Worm (Caenorhabditis elegans): ENCODE results near the gene F37B12.1.

F37B12.1 gene

ce11 chrII:9019704-9020103, 9.4 kb downstream of the F37B12.1 start, which contains the start of gene dep-1:
Gene dep-1, minus strand, starts transcription at chrII:9019798.
- no peak for TF ChIP-seq cnd-1 (tag; optimal IDR thresholded peaks at IDR 0.05)
- TF ChIP-seq lin-13 (tag; optimal IDR thresholded peaks at IDR 0.05): no peak
- TF ChIP-seq blmp-1 (tag; optimal IDR thresholded peaks at IDR 0.05): no peak
- TF ChIP-seq nhr-12 (tag; optimal IDR thresholded peaks at IDR 0.05): no peak
- TF ChIP-seq lin-32 (GFP tag; optimal IDR thresholded peaks at IDR 0.05): no peak

- no peak for TF ChIP-seq flh-1 (GFP tag; optimal IDR thresholded peaks at IDR 0.05)
- TF ChIP-seq ces-1 (GFP tag; optimal IDR thresholded peaks at IDR 0.05): no peak
- no peak for TF ChIP-seq ceh-43 (GFP tag; optimal IDR thresholded peaks at IDR 0.05)
- no peak for TF ChIP-seq mab-5 (tag; optimal IDR thresholded peaks at IDR 0.05)
- TF ChIP-seq cnd-1 (tag; optimal IDR thresholded peaks at IDR 0.05): no peak
- no peak for TF ChIP-seq sptf-1 (tag; optimal IDR thresholded peaks at IDR 0.05)
- TF ChIP-seq nhr-28 (tag; optimal IDR thresholded peaks at IDR 0.05): no peak
- TF ChIP-seq sem-2 (GFP tag; optimal IDR thresholded peaks at IDR 0.05): no peak
- TF ChIP-seq nhr-2 (tag; optimal IDR thresholded peaks at IDR 0.05): no peak
- no peak for TF ChIP-seq unc-62 (GFP tag; optimal IDR thresholded peaks at IDR 0.05)
Observed at ce11 chrII:9017628-9018027, 11.4 kb downstream of the F37B12.1 start.

- TF ChIP-seq unc-120 (tag; optimal IDR thresholded peaks at IDR 0.05; ENCODE audit: poor library complexity, severe bottlenecking): peak; percentile 33
- no peak for TF ChIP-seq tbx-8 (GFP tag; optimal IDR thresholded peaks at IDR 0.05)
- peak; percentile 74 for TF ChIP-seq unc-62 (GFP tag; optimal IDR thresholded peaks at IDR 0.05)
- TF ChIP-seq hlh-1 (tag; optimal IDR thresholded peaks at IDR 0.05): peak; percentile 73
- no peak for TF ChIP-seq elt-1 (tag; optimal IDR thresholded peaks at IDR 0.05; ENCODE audit: borderline replicate concordance, insufficient read depth)
- no peak for TF ChIP-seq zip-8 (tag; optimal IDR thresholded peaks at IDR 0.05)
- TF ChIP-seq nhr-12 (tag; optimal IDR thresholded peaks at IDR 0.05): no peak
- TF ChIP-seq sem-2 (GFP tag; optimal IDR thresholded peaks at IDR 0.05): no peak
Observed at ce11 chrII:9014877-9015505, 14.1 kb downstream of the F37B12.1 start.

ce11 chrII:9014188-9014587, 14.9 kb downstream of the F37B12.1 start:
- TF ChIP-seq unc-39 (tag; optimal IDR thresholded peaks at IDR 0.05) (no peak), nhr-28 (tag; optimal IDR thresholded peaks at IDR 0.05) (no peak), sem-2 (GFP tag; optimal IDR thresholded peaks at IDR 0.05) (no peak), elt-3 (tag; optimal IDR thresholded peaks at IDR 0.05) (no peak), ceh-83 (GFP tag; optimal IDR thresholded peaks at IDR 0.05) (no peak), tbx-8 (GFP tag; optimal IDR thresholded peaks at IDR 0.05) (no peak), nhr-76 (tag; optimal IDR thresholded peaks at IDR 0.05) (no peak), hlh-1 (tag; optimal IDR thresholded peaks at IDR 0.05) (no peak), blmp-1 (tag; optimal IDR thresholded peaks at IDR 0.05) (no peak), mab-5 (tag; optimal IDR thresholded peaks at IDR 0.05) (no peak)

- TF ChIP-seq nhr-237 (tag; optimal IDR thresholded peaks at IDR 0.05) (no peak), ham-2 (GFP tag; optimal IDR thresholded peaks at IDR 0.05) (no peak), ceh-43 (GFP tag; optimal IDR thresholded peaks at IDR 0.05) (no peak), unc-120 (tag; optimal IDR thresholded peaks at IDR 0.05; ENCODE audit: poor library complexity, severe bottlenecking) (peak; percentile 48), hlh-1 (tag; optimal IDR thresholded peaks at IDR 0.05) (peak; percentile 14), drap-1 (GFP tag; optimal IDR thresholded peaks at IDR 0.05) (peak; percentile 36), sptf-1 (tag; optimal IDR thresholded peaks at IDR 0.05) (peak; percentile 62)
Observed at ce11 chrII:9013341-9013740, 15.7 kb downstream of the F37B12.1 start.

ce11 chrII:9010708-9011107, 18.4 kb downstream of the F37B12.1 start:
- TF ChIP-seq elt-1 (tag; optimal IDR thresholded peaks at IDR 0.05; ENCODE audit: borderline replicate concordance, insufficient read depth) (no peak), mls-2 (tag; optimal IDR thresholded peaks at IDR 0.05) (peak; percentile 7), unc-62 (GFP tag; optimal IDR thresholded peaks at IDR 0.05) (no peak), ceh-83 (GFP tag; optimal IDR thresholded peaks at IDR 0.05) (no peak), ces-1 (GFP tag; optimal IDR thresholded peaks at IDR 0.05) (peak; percentile 70)
